Fruit fly (Drosophila melanogaster) Kc167 (cell line): ENCODE results near the gene CG33689.

ENCODE experiments used
- Myc ChIP-seq: fragments of >200 bp; optimal IDR thresholded peaks from 2 replicates; lab custom pipeline; 2017; ENCODE audit warnings: missing external identifiers
- Sin3A ChIP-seq: fragments of >200 bp; optimal IDR thresholded peaks from 2 replicates; lab custom pipeline; 2018; ENCODE audit warnings: missing external identifiers
- h ChIP-seq: fragments of >200 bp; optimal IDR thresholded peaks from 3 replicates; lab custom pipeline; 2018; ENCODE audit warnings: missing external identifiers
- insv ChIP-seq: fragments of >200 bp; optimal IDR thresholded peaks from 3 replicates; lab custom pipeline; 2018; ENCODE audit warnings: missing external identifiers
- psq ChIP-seq: fragments of >200 bp; optimal IDR thresholded peaks from 2 replicates; lab custom pipeline; 2017; ENCODE audit warnings: missing external identifiers
- ttk ChIP-seq: sonication (Bioruptor generic); optimal IDR thresholded peaks from 2 replicates; lab custom pipeline; 2017; ENCODE audit warnings: missing external identifiers

CG33689 gene

dm6 chr3L:16215816-16216215 lies 15.8 kb downstream of the CG33689 start:
- TF ChIP-seq ttk (lab: Kevin White, UChicago) (no peak), psq (lab: Kevin White, UChicago) (no peak), insv (lab: Kevin White, UChicago) (no peak), Sin3A (lab: Kevin White, UChicago) (no peak), h (no peak), Myc (no peak)

- no peak for TF ChIP-seq insv (lab: Kevin White, UChicago)
- no peak for TF ChIP-seq Myc
- TF ChIP-seq ttk (lab: Kevin White, UChicago) = no peak
- TF ChIP-seq h = no peak
- no peak for TF ChIP-seq Sin3A (lab: Kevin White, UChicago)
- no peak for TF ChIP-seq psq (lab: Kevin White, UChicago)
Observed at dm6 chr3L:16217203-16217602, 17.2 kb downstream of the CG33689 start, which contains the start of gene CG13073. CG13073 (minus strand) TSS chr3L:16217303.

dm6 chr3L:16217935-16218334 lies 17.9 kb downstream of the CG33689 start:
- TF ChIP-seq h (no peak), Myc (no peak), Sin3A (lab: Kevin White, UChicago) (no peak), ttk (lab: Kevin White, UChicago) (no peak), psq (lab: Kevin White, UChicago) (no peak), insv (lab: Kevin White, UChicago) (no peak)

- no peak for TF ChIP-seq h
- TF ChIP-seq Sin3A (lab: Kevin White, UChicago) = no peak
- no peak for TF ChIP-seq Myc
Observed at dm6 chr3L:16221278-16221677, 21.2 kb downstream of the CG33689 start.

- TF ChIP-seq psq (lab: Kevin White, UChicago) (no peak), Sin3A (lab: Kevin White, UChicago) (no peak), h (no peak)
Observed at dm6 chr3L:16221800-16222199, 21.8 kb downstream of the CG33689 start.

dm6 chr3L:16225175-16225574 lies 25.1 kb downstream of the CG33689 start:
- no peak for TF ChIP-seq insv (lab: Kevin White, UChicago)
- no peak for TF ChIP-seq psq (lab: Kevin White, UChicago)
- no peak for TF ChIP-seq Myc
- no peak for TF ChIP-seq ttk (lab: Kevin White, UChicago)
- no peak for TF ChIP-seq h
- no peak for TF ChIP-seq Sin3A (lab: Kevin White, UChicago)

- TF ChIP-seq psq (lab: Kevin White, UChicago) (no peak), h (no peak), Myc (no peak), Sin3A (lab: Kevin White, UChicago) (no peak), ttk (lab: Kevin White, UChicago) (no peak)
Observed at dm6 chr3L:16228659-16229205, 28.7 kb downstream of the CG33689 start, which contains the start of gene Tmx3. Tmx3 (plus strand) TSS chr3L:16229100.

dm6 chr3L:16231857-16232256 lies 31.8 kb downstream of the CG33689 start, which contains the start of the genes PDCD-5 and MED10:
PDCD-5 (minus strand) TSS chr3L:16232038.
MED10 (plus strand) TSS chr3L:16232084.
- TF ChIP-seq insv (lab: Kevin White, UChicago) (no peak), ttk (lab: Kevin White, UChicago) (no peak), Sin3A (lab: Kevin White, UChicago) (no peak), h (no peak), Myc (no peak), psq (lab: Kevin White, UChicago) (no peak)

- TF ChIP-seq ttk (lab: Kevin White, UChicago) (no peak), h (no peak), insv (lab: Kevin White, UChicago) (no peak), psq (lab: Kevin White, UChicago) (no peak), Myc (no peak), Sin3A (lab: Kevin White, UChicago) (no peak)
Observed at dm6 chr3L:16232924-16233323, 32.9 kb downstream of the CG33689 start, which contains the start of gene Hsc20. Hsc20 (plus strand) TSS chr3L:16233127.

- TF ChIP-seq insv (lab: Kevin White, UChicago) = no peak
Observed at dm6 chr3L:16233850-16234494, 33.9 kb downstream of the CG33689 start.

dm6 chr3L:16241296-16241695 lies 41.3 kb downstream of the CG33689 start:
- TF ChIP-seq Sin3A (lab: Kevin White, UChicago) (no peak), psq (lab: Kevin White, UChicago) (no peak), insv (lab: Kevin White, UChicago) (no peak), ttk (lab: Kevin White, UChicago) (no peak), Myc (no peak), h (no peak)
